Fruit fly (Drosophila melanogaster) whole organism, embryonic: ENCODE results near the gene CG14958.

Source experiments
- Blimp-1 ChIP-seq: fragments of 200-800 bp; sonication (Bioruptor generic); optimal IDR thresholded peaks from 3 replicates; lab custom pipeline; 2018; ENCODE audit warnings: missing biosample characterization, missing genetic modification characterization, mild to moderate bottlenecking, moderate library complexity, missing genetic modification reagents
- CG10431 ChIP-seq: fragments of 200-800 bp; sonication (Bioruptor generic); optimal IDR thresholded peaks from 3 replicates; lab custom pipeline; 2018; ENCODE audit warnings: missing biosample characterization, mild to moderate bottlenecking, missing genetic modification characterization
- CG12071 ChIP-seq: fragments of 200-800 bp; sonication (Bioruptor generic); optimal IDR thresholded peaks from 3 replicates; lab custom pipeline; 2018; ENCODE audit warnings: missing biosample characterization, mild to moderate bottlenecking, missing genetic modification characterization
- CG1233 ChIP-seq: fragments of 200-800 bp; sonication (Bioruptor generic); optimal IDR thresholded peaks from 4 replicates; lab custom pipeline; 2018; ENCODE audit warnings: missing biosample characterization, mild to moderate bottlenecking, missing genetic modification characterization
- CG13296 ChIP-seq: fragments of 200-800 bp; sonication (Bioruptor generic); optimal IDR thresholded peaks from 3 replicates; lab custom pipeline; 2018; ENCODE audit warnings: missing biosample characterization, mild to moderate bottlenecking, missing genetic modification characterization
- CG13894 ChIP-seq: fragments of 200-800 bp; sonication (Bioruptor generic); optimal IDR thresholded peaks from 3 replicates; lab custom pipeline; 2018; ENCODE audit warnings: missing biosample characterization, mild to moderate bottlenecking, missing genetic modification characterization, moderate library complexity
- CG15269 ChIP-seq: fragments of 200-800 bp; sonication (Bioruptor generic); optimal IDR thresholded peaks from 2 replicates; lab custom pipeline; 2018; ENCODE audit warnings: missing biosample characterization, mild to moderate bottlenecking, missing genetic modification characterization, moderate library complexity
- CG15696 ChIP-seq: fragments of 200-800 bp; sonication (Bioruptor generic); optimal IDR thresholded peaks from 2 replicates; lab custom pipeline; 2019; ENCODE audit warnings: missing biosample characterization, mild to moderate bottlenecking, missing genetic modification characterization, moderate library complexity
- CG17328 ChIP-seq: fragments of 200-800 bp; sonication (Bioruptor generic); IDR thresholded peaks from 2 replicates; pipeline ENCODE4 v1.3.6; 2022; ENCODE audit warnings: missing biosample characterization, missing genetic modification characterization
- CG3407 ChIP-seq: fragments of 200-800 bp; sonication (Bioruptor generic); optimal IDR thresholded peaks from 2 replicates; lab custom pipeline; 2018; ENCODE audit warnings: missing biosample characterization, mild to moderate bottlenecking, missing genetic modification characterization
- CG3995 ChIP-seq: fragments of 200-800 bp; sonication (Bioruptor generic); optimal IDR thresholded peaks from 3 replicates; lab custom pipeline; 2016; ENCODE audit warnings: missing biosample characterization, missing genetic modification characterization
- CG4282 ChIP-seq: fragments of 200-800 bp; sonication (Bioruptor generic); optimal IDR thresholded peaks from 2 replicates; lab custom pipeline; 2016; ENCODE audit warnings: missing biosample characterization, missing genetic modification characterization
- CG4328 ChIP-seq: fragments of 200-800 bp; sonication (Bioruptor generic); optimal IDR thresholded peaks from 3 replicates; lab custom pipeline; 2017; ENCODE audit warnings: missing biosample characterization, missing genetic modification reagents, missing genetic modification characterization
- CG43689 ChIP-seq: fragments of 200-800 bp; sonication (Bioruptor generic); IDR thresholded peaks from 2 replicates; pipeline ENCODE4 v1.3.6; 2022; ENCODE audit warnings: missing biosample characterization, missing genetic modification characterization
- CG6791 ChIP-seq: fragments of 200-800 bp; sonication (Bioruptor generic); IDR thresholded peaks from 3 replicates; pipeline ENCODE4 v1.3.6; 2022; ENCODE audit warnings: missing biosample characterization, missing genetic modification characterization; ENCODE audit not compliant: partially characterized antibody
- CG8478 ChIP-seq: fragments of >200 bp; optimal IDR thresholded peaks from 2 replicates; lab custom pipeline; 2018
- Chrac-16 ChIP-seq: fragments of 200-800 bp; sonication (Bioruptor generic); optimal IDR thresholded peaks from 3 replicates; lab custom pipeline; 2016; ENCODE audit warnings: missing biosample characterization, missing genetic modification characterization
- CrebB ChIP-seq: fragments of 200-800 bp; sonication (Bioruptor generic); optimal IDR thresholded peaks from 3 replicates; lab custom pipeline; 2018; ENCODE audit warnings: missing biosample characterization, mild to moderate bottlenecking, missing genetic modification characterization
- Dek ChIP-seq: fragments of 200-800 bp; sonication (Bioruptor generic); optimal IDR thresholded peaks from 3 replicates; lab custom pipeline; 2019; ENCODE audit warnings: missing biosample characterization, mild to moderate bottlenecking, missing genetic modification characterization, moderate library complexity
- Doc2 ChIP-seq: fragments of 200-800 bp; sonication (Bioruptor generic); IDR thresholded peaks from 2 replicates; pipeline ENCODE4 v1.3.6; 2022; ENCODE audit warnings: missing biosample characterization, missing genetic modification characterization
- Drgx ChIP-seq: fragments of 200-800 bp; sonication (Bioruptor generic); IDR thresholded peaks from 2 replicates; pipeline ENCODE4 v1.3.6; 2022; ENCODE audit warnings: missing biosample characterization, missing genetic modification characterization
- ERR ChIP-seq: fragments of 200-800 bp; sonication (Bioruptor generic); optimal IDR thresholded peaks from 2 replicates; lab custom pipeline; 2016; ENCODE audit warnings: missing biosample characterization, missing genetic modification characterization
- Ets97D ChIP-seq: fragments of 200-800 bp; sonication (Bioruptor generic); optimal IDR thresholded peaks from 3 replicates; lab custom pipeline; 2016; ENCODE audit warnings: missing biosample characterization, missing genetic modification characterization
- Fer1 ChIP-seq: fragments of 200-800 bp; sonication (Bioruptor generic); optimal IDR thresholded peaks from 2 replicates; lab custom pipeline; 2017; ENCODE audit warnings: missing biosample characterization, mild to moderate bottlenecking, missing genetic modification characterization
- GATAe ChIP-seq: fragments of 200-800 bp; sonication (Bioruptor generic); conservative IDR thresholded peaks from 2 replicates; pipeline ENCODE4 v1.3.6; 2022; ENCODE audit warnings: missing biosample characterization, missing genetic modification characterization
- Meics ChIP-seq: fragments of 200-800 bp; sonication (Bioruptor generic); optimal IDR thresholded peaks from 2 replicates; lab custom pipeline; 2017; ENCODE audit warnings: missing biosample characterization, mild to moderate bottlenecking, missing genetic modification characterization
- NK7.1 ChIP-seq: fragments of 200-800 bp; sonication (Bioruptor generic); optimal IDR thresholded peaks from 3 replicates; lab custom pipeline; 2016; ENCODE audit warnings: missing biosample characterization, missing genetic modification characterization
- Oli ChIP-seq: fragments of 200-800 bp; sonication (Bioruptor generic); optimal IDR thresholded peaks from 2 replicates; lab custom pipeline; 2018; ENCODE audit warnings: missing biosample characterization, mild to moderate bottlenecking, missing genetic modification characterization, moderate library complexity
- Ptx1 ChIP-seq: fragments of 200-800 bp; sonication (Bioruptor generic); IDR thresholded peaks from 2 replicates; pipeline ENCODE4 v1.3.6; 2022; ENCODE audit warnings: missing biosample characterization, missing genetic modification characterization
- Ravus ChIP-seq: fragments of 200-800 bp; sonication (Bioruptor generic); IDR thresholded peaks from 2 replicates; pipeline ENCODE4 v1.3.6; 2022; ENCODE audit warnings: missing biosample characterization, missing genetic modification characterization
- Rfx ChIP-seq: fragments of 200-800 bp; sonication (Bioruptor generic); IDR thresholded peaks from 2 replicates; pipeline ENCODE4 v1.3.6; 2022; ENCODE audit warnings: missing biosample characterization, missing genetic modification characterization
- Sin3A ChIP-seq: fragments of >200 bp; optimal IDR thresholded peaks from 2 replicates; lab custom pipeline; 2018
- az2 ChIP-seq: fragments of 200-800 bp; sonication (Bioruptor generic); optimal IDR thresholded peaks from 3 replicates; lab custom pipeline; 2016; ENCODE audit warnings: missing biosample characterization, missing genetic modification characterization
- bbx ChIP-seq: fragments of 200-800 bp; sonication (Bioruptor generic); IDR thresholded peaks from 2 replicates; pipeline ENCODE4 v1.3.6; 2022; ENCODE audit warnings: missing biosample characterization, missing genetic modification characterization; ENCODE audit not compliant: partially characterized antibody
- br ChIP-seq: fragments of >200 bp; optimal IDR thresholded peaks from 2 replicates; lab custom pipeline; 2017
- cas ChIP-seq: fragments of 200-800 bp; sonication (Bioruptor generic); IDR thresholded peaks from 2 replicates; pipeline ENCODE4 v1.3.6; 2022; ENCODE audit warnings: missing biosample characterization, missing genetic modification characterization
- ci ChIP-seq: fragments of 200-800 bp; sonication (Bioruptor generic); IDR thresholded peaks from 3 replicates; pipeline ENCODE4 v1.3.6; 2022; ENCODE audit warnings: missing biosample characterization, missing genetic modification characterization
- crc ChIP-seq: fragments of 200-800 bp; sonication (Bioruptor generic); optimal IDR thresholded peaks from 2 replicates; lab custom pipeline; 2016; ENCODE audit warnings: missing biosample characterization, missing genetic modification characterization
- croc ChIP-seq: fragments of 200-800 bp; sonication (Bioruptor generic); conservative IDR thresholded peaks from 3 replicates; pipeline ENCODE4 v1.3.6; 2022; ENCODE audit warnings: missing biosample characterization, missing genetic modification characterization
- dati ChIP-seq: fragments of 200-800 bp; sonication (Bioruptor generic); IDR thresholded peaks from 2 replicates; pipeline ENCODE4 v1.3.6; 2022; ENCODE audit warnings: missing biosample characterization, missing genetic modification characterization
- dm ChIP-seq: fragments of 200-800 bp; sonication (Bioruptor generic); optimal IDR thresholded peaks from 3 replicates; lab custom pipeline; 2016; ENCODE audit warnings: missing biosample characterization, missing genetic modification characterization
- h ChIP-seq: fragments of >200 bp; optimal IDR thresholded peaks from 2 replicates; lab custom pipeline; 2017
- insv ChIP-seq, 2 experiments: fragments of 200-800 bp; sonication (Bioruptor generic); optimal IDR thresholded peaks; 3 replicates each; lab custom pipeline; 2016 to 2018; ENCODE audit warnings: missing biosample characterization in 2 of 2, missing genetic modification characterization in 2 of 2
- kah ChIP-seq: fragments of 200-800 bp; sonication (Bioruptor generic); optimal IDR thresholded peaks from 2 replicates; lab custom pipeline; 2018; ENCODE audit warnings: missing biosample characterization, mild to moderate bottlenecking, missing genetic modification characterization
- lilli ChIP-seq: fragments of 200-800 bp; sonication (Bioruptor generic); optimal IDR thresholded peaks from 3 replicates; lab custom pipeline; 2016; ENCODE audit warnings: missing biosample characterization, missing genetic modification characterization
- nau ChIP-seq: fragments of 200-800 bp; sonication (Bioruptor generic); optimal IDR thresholded peaks from 3 replicates; lab custom pipeline; 2017; ENCODE audit warnings: missing biosample characterization, mild to moderate bottlenecking, missing genetic modification characterization, missing genetic modification reagents
- nom ChIP-seq: fragments of 200-800 bp; sonication (Bioruptor generic); optimal IDR thresholded peaks from 2 replicates; lab custom pipeline; 2017; ENCODE audit warnings: missing biosample characterization, missing genetic modification characterization, mild to moderate bottlenecking, moderate library complexity, missing genetic modification reagents
- pita ChIP-seq: fragments of 200-800 bp; sonication (Bioruptor generic); optimal IDR thresholded peaks from 2 replicates; lab custom pipeline; 2017; ENCODE audit warnings: missing biosample characterization, mild to moderate bottlenecking, missing genetic modification characterization
- pzg ChIP-seq: fragments of 200-800 bp; sonication (Bioruptor generic); optimal IDR thresholded peaks from 3 replicates; lab custom pipeline; 2018; ENCODE audit warnings: missing biosample characterization, mild to moderate bottlenecking, missing genetic modification characterization, moderate library complexity
- ro ChIP-seq: fragments of 200-800 bp; sonication (Bioruptor generic); IDR thresholded peaks from 2 replicates; pipeline ENCODE4 v1.3.6; 2022; ENCODE audit warnings: missing biosample characterization, missing genetic modification characterization
- seq ChIP-seq: fragments of 200-800 bp; sonication (Bioruptor generic); IDR thresholded peaks from 2 replicates; pipeline ENCODE4 v1.3.6; 2022; ENCODE audit warnings: missing biosample characterization, missing genetic modification characterization
- sug ChIP-seq: fragments of 200-800 bp; optimal IDR thresholded peaks from 2 replicates; lab custom pipeline; 2019; ENCODE audit warnings: missing biosample characterization, mild to moderate bottlenecking, missing genetic modification characterization, moderate library complexity
- tio ChIP-seq: fragments of 200-800 bp; sonication (Bioruptor generic); optimal IDR thresholded peaks from 2 replicates; lab custom pipeline; 2017; ENCODE audit warnings: missing biosample characterization, missing genetic modification characterization, inconsistent platforms
- usp ChIP-seq: fragments of >200 bp; optimal IDR thresholded peaks from 2 replicates; lab custom pipeline; 2017; ENCODE audit warnings: missing biosample characterization, missing genetic modification characterization

The CG14958 gene

DNA sequence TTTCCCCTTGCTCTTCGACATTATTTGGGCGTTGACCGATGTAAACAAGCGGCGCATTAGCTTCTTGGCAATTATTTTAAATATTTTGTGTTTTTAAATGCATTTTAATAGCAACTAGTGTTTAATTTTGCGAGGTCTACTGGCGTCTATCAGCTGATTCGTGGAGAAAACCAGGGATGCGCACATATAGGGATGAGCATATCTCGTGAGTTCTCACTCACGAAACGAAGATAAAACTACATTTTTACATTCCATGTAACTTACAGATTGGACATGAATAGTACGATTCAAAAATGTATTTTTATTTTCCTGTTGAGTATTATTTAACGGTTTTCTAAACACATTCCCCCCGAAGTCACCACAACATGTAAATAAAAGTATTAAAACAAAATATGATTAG lies 7.7 kb downstream of the CG14958 start, which contains the start of gene CG14966 (continued):
- TF ChIP-seq az2 (peak; percentile 17), CG13296 (GFP tag; lab: Kevin White, UChicago) (no peak), ro (GFP tag; lab: Robert Waterston, UW) (no peak), CG43689 (GFP tag; lab: Robert Waterston, UW) (no peak), CrebB (tag; lab: Kevin White, UChicago) (no peak), ERR (GFP tag; lab: Kevin White, UChicago) (peak; percentile 25), usp (GFP tag; lab: Kevin White, UChicago) (no peak), Meics (GFP tag; lab: Kevin White, UChicago) (peak; percentile 38), CG15269 (tag; lab: Kevin White, UChicago) (peak; percentile 12), dati (GFP tag; lab: Robert Waterston, UW) (no peak), nau (GFP tag; lab: Kevin White, UChicago) (no peak), h (no peak), CG3995 (peak; percentile 15), bbx (GFP tag; lab: Robert Waterston, UW) (peak; percentile 96), CG12071 (GFP tag; lab: Kevin White, UChicago) (no peak), Fer1 (peak; percentile 31), Rfx (GFP tag; lab: Robert Waterston, UW) (peak; percentile 73), Oli (tag; lab: Kevin White, UChicago) (no peak), ci (peak; percentile 50; the same call in 1 of the 3 replicates), Ets97D (peak; percentile 67), CG1233 (GFP tag; lab: Kevin White, UChicago) (no peak), CG10431 (GFP tag; lab: Kevin White, UChicago) (peak; percentile 89), tio (no peak), CG4328 (GFP tag; lab: Kevin White, UChicago) (no peak), pita (GFP tag; lab: Kevin White, UChicago) (no peak), pzg (peak; percentile 89), Sin3A (peak; percentile 24), insv (GFP tag; optimal IDR thresholded peaks at IDR 0.05; lab: Kevin White, UChicago) (no peak), cas (GFP tag; lab: Robert Waterston, UW) (no peak), CG6791 (GFP tag; lab: Robert Waterston, UW) (peak; percentile 91), Ptx1 (GFP tag; lab: Robert Waterston, UW) (peak; percentile 23; the same call in 1 of the 2 replicates), CG3407 (no peak), seq (GFP tag; lab: Robert Waterston, UW) (no peak), GATAe (no peak), crc (GFP tag; lab: Kevin White, UChicago) (no peak), dm (GFP tag; lab: Kevin White, UChicago) (no peak), kah (GFP tag; lab: Kevin White, UChicago) (peak; percentile 15), Ravus (no peak), Chrac-16 (GFP tag; lab: Kevin White, UChicago) (peak; percentile 4), CG15696 (tag; lab: Kevin White, UChicago) (no peak), CG17328 (GFP tag; lab: Robert Waterston, UW) (no peak), CG8478 (no peak), Blimp-1 (GFP tag; lab: Kevin White, UChicago) (no peak), Doc2 (GFP tag; lab: Robert Waterston, UW) (no peak), NK7.1 (GFP tag; lab: Kevin White, UChicago) (no peak), Dek (tag; lab: Kevin White, UChicago) (peak; percentile 53), CG13894 (tag; lab: Kevin White, UChicago) (peak; percentile 58), br (no peak), CG4282 (no peak), nom (GFP tag; lab: Kevin White, UChicago) (peak; percentile 33), lilli (peak; percentile 56), Drgx (no peak), sug (tag; lab: Kevin White, UChicago) (peak; percentile 50), croc (GFP tag; lab: Robert Waterston, UW) (no peak)
